Worm (Caenorhabditis elegans): ENCODE results near the gene srv-10.

DNA sequence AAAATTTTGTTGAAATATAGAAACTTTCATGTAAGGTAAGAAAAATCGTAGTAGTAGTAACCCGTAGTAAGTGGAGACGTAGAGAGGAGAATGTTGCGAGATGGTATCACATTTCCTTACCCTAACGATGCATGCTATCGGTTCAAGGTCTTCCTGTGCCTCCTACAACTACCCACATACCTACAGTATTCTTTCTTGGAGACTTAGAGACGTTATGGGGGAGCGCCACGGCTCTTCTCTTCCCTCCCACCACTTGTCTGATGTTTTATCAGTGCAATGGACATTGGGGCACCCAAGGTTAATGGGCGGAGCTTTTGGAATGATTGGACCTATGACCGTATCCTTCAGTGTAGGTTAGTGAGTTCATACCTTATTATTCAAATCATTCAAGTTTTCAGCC is 32.8 kb upstream of the srv-10 start:
- TF ChIP-seq snpc-4 (tag; optimal IDR thresholded peaks at IDR 0.05) (no peak), unc-62 (GFP tag; optimal IDR thresholded peaks at IDR 0.05) (no peak), R02D3.7 (tag; optimal IDR thresholded peaks at IDR 0.05) (no peak)

Measured in whole organism, L2 larva.